Worm (Caenorhabditis elegans) whole organism, early embryonic: ENCODE measurements around the gene skr-20.

Experiments
- aly-1 ChIP-seq: sonication (generic microtip); optimal IDR thresholded peaks from 2 replicates; lab custom pipeline; 2016; ENCODE audit warnings: missing genetic modification characterization, missing compliant biosample characterization
- ama-1 ChIP-seq: fragments of 150-350 bp; optimal IDR thresholded peaks from 2 replicates; lab custom pipeline; 2014
- ceh-36 ChIP-seq: sonication (generic microtip); optimal IDR thresholded peaks from 2 replicates; lab custom pipeline; 2016; ENCODE audit warnings: missing genetic modification characterization, inconsistent platforms, missing compliant biosample characterization
- ets-7 ChIP-seq: sonication (generic microtip); optimal IDR thresholded peaks from 2 replicates; lab custom pipeline; 2016; ENCODE audit warnings: missing genotype, missing genetic modification characterization, missing compliant biosample characterization
- hmbx-1 ChIP-seq: sonication (generic microtip); optimal IDR thresholded peaks from 2 replicates; lab custom pipeline; 2016; ENCODE audit warnings: mild to moderate bottlenecking, missing genetic modification characterization, missing compliant biosample characterization
- hnd-1 ChIP-seq: sonication (generic microtip); optimal IDR thresholded peaks from 2 replicates; lab custom pipeline; 2016; ENCODE audit warnings: missing genetic modification characterization, missing compliant biosample characterization
- tra-4 ChIP-seq: sonication (generic microtip); optimal IDR thresholded peaks from 2 replicates; lab custom pipeline; 2017; ENCODE audit warnings: missing genetic modification characterization, missing compliant biosample characterization

DNA sequence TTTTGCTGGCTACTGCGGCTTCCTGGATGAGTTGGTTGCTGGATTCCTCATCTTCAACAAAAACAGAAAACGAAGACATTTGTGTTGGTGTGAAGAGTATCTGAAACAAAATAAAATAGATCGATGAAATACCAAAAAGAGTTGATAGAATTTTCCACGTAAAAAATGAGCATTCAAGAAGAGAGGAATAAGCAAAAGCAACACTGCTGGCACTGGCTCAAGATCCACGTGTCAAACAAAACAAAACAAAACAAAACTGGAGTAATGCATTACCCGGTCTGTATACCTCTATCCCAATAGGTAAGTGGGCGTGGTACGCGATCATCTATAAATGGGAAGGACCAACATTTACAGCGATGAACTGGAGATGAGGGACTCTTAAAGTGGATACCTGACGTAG lies 11.5 kb upstream of the skr-20 start, which contains the start of gene K08H2.2:
- TF ChIP-seq ets-7 (tag; lab: Kevin White, UChicago) (no peak), tra-4 (tag; lab: Kevin White, UChicago) (no peak), ama-1 (lab: Kevin White, UChicago) (no peak), hnd-1 (tag; lab: Kevin White, UChicago) (no peak), aly-1 (tag; lab: Kevin White, UChicago) (no peak), ceh-36 (tag; lab: Kevin White, UChicago) (no peak), hmbx-1 (tag; lab: Kevin White, UChicago) (no peak)
